Worm (Caenorhabditis elegans): ENCODE measurements around the gene ctsa-1.1.

Gene ctsa-1.1

ce11 chrII:4756751-4757150 lies 19.3 kb downstream of the ctsa-1.1 start, which contains the start of gene C27D9.2:
Gene C27D9.2 (minus strand): TSS chrII:4756851.
- TF ChIP-seq ceh-36 (tag; optimal IDR thresholded peaks at IDR 0.05) (no peak), tra-4 (tag; optimal IDR thresholded peaks at IDR 0.05) (no peak), sea-1 (GFP tag; conservative IDR thresholded peaks at IDR 0.05) (no peak), hmbx-1 (tag; optimal IDR thresholded peaks at IDR 0.05) (no peak), ama-1 (optimal IDR thresholded peaks at IDR 0.05) (no peak), scrt-1 (GFP tag; IDR thresholded peaks at IDR 0.05) (no peak), hnd-1 (tag; optimal IDR thresholded peaks at IDR 0.05) (no peak), aly-1 (tag; optimal IDR thresholded peaks at IDR 0.05) (no peak), flt-1 (GFP tag; IDR thresholded peaks at IDR 0.05) (no peak), pes-1 (GFP tag; IDR thresholded peaks at IDR 0.05) (no peak), tbx-11 (GFP tag; IDR thresholded peaks at IDR 0.05) (no peak), hmg-4 (GFP tag; optimal IDR thresholded peaks at IDR 0.05) (no peak), F13C5.2 (tag; optimal IDR thresholded peaks at IDR 0.05) (no peak)

- no peak for TF ChIP-seq aly-1 (tag; optimal IDR thresholded peaks at IDR 0.05)
- TF ChIP-seq hmbx-1 (tag; optimal IDR thresholded peaks at IDR 0.05) = no peak
- TF ChIP-seq tbx-37 (GFP tag; conservative IDR thresholded peaks at IDR 0.05) = no peak
These were observed 21.0 kb downstream of the ctsa-1.1 start, which contains the start of gene F26G1.3 for ce11 chrII:4758462-4758861. Gene F26G1.3 (plus strand): TSS chrII:4758762.

- TF ChIP-seq pes-1 (GFP tag; IDR thresholded peaks at IDR 0.05) (no peak), ets-7 (tag; optimal IDR thresholded peaks at IDR 0.05) (no peak), ceh-13 (GFP tag; optimal IDR thresholded peaks at IDR 0.05) (no peak), tbx-11 (GFP tag; IDR thresholded peaks at IDR 0.05) (no peak), hmg-4 (GFP tag; optimal IDR thresholded peaks at IDR 0.05) (no peak), tbx-37 (GFP tag; conservative IDR thresholded peaks at IDR 0.05) (no peak), hnd-1 (tag; optimal IDR thresholded peaks at IDR 0.05) (no peak), tra-4 (tag; optimal IDR thresholded peaks at IDR 0.05) (no peak), sea-1 (GFP tag; conservative IDR thresholded peaks at IDR 0.05) (no peak), F13C5.2 (tag; optimal IDR thresholded peaks at IDR 0.05) (no peak), ama-1 (optimal IDR thresholded peaks at IDR 0.05) (no peak), hmbx-1 (tag; optimal IDR thresholded peaks at IDR 0.05) (no peak)
These were observed 22.4 kb downstream of the ctsa-1.1 start for ce11 chrII:4759835-4760234.

- TF ChIP-seq ets-7 (tag; optimal IDR thresholded peaks at IDR 0.05) (no peak), hmbx-1 (tag; optimal IDR thresholded peaks at IDR 0.05) (no peak), B0310.2 (tag; optimal IDR thresholded peaks at IDR 0.05) (no peak), hmg-4 (GFP tag; optimal IDR thresholded peaks at IDR 0.05) (no peak), F13C5.2 (tag; optimal IDR thresholded peaks at IDR 0.05) (no peak), tbx-11 (GFP tag; IDR thresholded peaks at IDR 0.05) (no peak), sea-1 (GFP tag; conservative IDR thresholded peaks at IDR 0.05) (no peak), ceh-36 (tag; optimal IDR thresholded peaks at IDR 0.05) (no peak), hnd-1 (tag; optimal IDR thresholded peaks at IDR 0.05) (no peak), ama-1 (optimal IDR thresholded peaks at IDR 0.05) (no peak), tra-4 (tag; optimal IDR thresholded peaks at IDR 0.05) (no peak), scrt-1 (GFP tag; IDR thresholded peaks at IDR 0.05) (no peak), tbx-37 (GFP tag; conservative IDR thresholded peaks at IDR 0.05) (no peak), ceh-13 (GFP tag; optimal IDR thresholded peaks at IDR 0.05) (no peak), pes-1 (GFP tag; IDR thresholded peaks at IDR 0.05) (no peak), flt-1 (GFP tag; IDR thresholded peaks at IDR 0.05) (no peak), aly-1 (tag; optimal IDR thresholded peaks at IDR 0.05) (no peak)
These were observed 23.6 kb downstream of the ctsa-1.1 start for ce11 chrII:4761020-4761419.

ce11 chrII:4762574-4763285 lies 25.3 kb downstream of the ctsa-1.1 start, which contains the start of gene F26G1.2:
Gene F26G1.2 (plus strand): TSS chrII:4763081.
- TF ChIP-seq ceh-36 (tag; optimal IDR thresholded peaks at IDR 0.05) (no peak), pes-1 (GFP tag; IDR thresholded peaks at IDR 0.05) (no peak), tbx-11 (GFP tag; IDR thresholded peaks at IDR 0.05) (no peak), ets-7 (tag; optimal IDR thresholded peaks at IDR 0.05) (no peak), hmbx-1 (tag; optimal IDR thresholded peaks at IDR 0.05) (no peak), hnd-1 (tag; optimal IDR thresholded peaks at IDR 0.05) (no peak), B0310.2 (tag; optimal IDR thresholded peaks at IDR 0.05) (no peak), F13C5.2 (tag; optimal IDR thresholded peaks at IDR 0.05) (no peak), aly-1 (tag; optimal IDR thresholded peaks at IDR 0.05) (no peak), ama-1 (optimal IDR thresholded peaks at IDR 0.05) (no peak), hmg-4 (GFP tag; optimal IDR thresholded peaks at IDR 0.05) (no peak), tra-4 (tag; optimal IDR thresholded peaks at IDR 0.05) (no peak), tbx-37 (GFP tag; conservative IDR thresholded peaks at IDR 0.05) (no peak), flt-1 (GFP tag; IDR thresholded peaks at IDR 0.05) (no peak)

- TF ChIP-seq hmg-4 (GFP tag; optimal IDR thresholded peaks at IDR 0.05) = no peak
- TF ChIP-seq hmbx-1 (tag; optimal IDR thresholded peaks at IDR 0.05) = no peak
- no peak for TF ChIP-seq aly-1 (tag; optimal IDR thresholded peaks at IDR 0.05)
- TF ChIP-seq sea-1 (GFP tag; conservative IDR thresholded peaks at IDR 0.05) = no peak
- TF ChIP-seq tbx-11 (GFP tag; IDR thresholded peaks at IDR 0.05) = no peak
- TF ChIP-seq hnd-1 (tag; optimal IDR thresholded peaks at IDR 0.05) = no peak
- TF ChIP-seq scrt-1 (GFP tag; IDR thresholded peaks at IDR 0.05) = no peak
- no peak for TF ChIP-seq ceh-36 (tag; optimal IDR thresholded peaks at IDR 0.05)
- no peak for TF ChIP-seq tra-4 (tag; optimal IDR thresholded peaks at IDR 0.05)
These were observed 28.8 kb downstream of the ctsa-1.1 start, which contains the start of gene ttm-2 for ce11 chrII:4766284-4766683. Gene ttm-2 (minus strand): TSS chrII:4766384.

- TF ChIP-seq tbx-11 (GFP tag; IDR thresholded peaks at IDR 0.05) = no peak
- no peak for TF ChIP-seq ama-1 (optimal IDR thresholded peaks at IDR 0.05)
- no peak for TF ChIP-seq F13C5.2 (tag; optimal IDR thresholded peaks at IDR 0.05)
- TF ChIP-seq ets-7 (tag; optimal IDR thresholded peaks at IDR 0.05) = no peak
- no peak for TF ChIP-seq B0310.2 (tag; optimal IDR thresholded peaks at IDR 0.05)
- TF ChIP-seq hmbx-1 (tag; optimal IDR thresholded peaks at IDR 0.05) = no peak
These were observed 30.2 kb downstream of the ctsa-1.1 start for ce11 chrII:4767612-4768011.
